Fruit fly (Drosophila melanogaster): ENCODE measurements around the gene hyx.

Gene hyx

dm6 chr3R:9013765-9014380, 24.7 kb upstream of the hyx start (continued):
- TF ChIP-seq CG14441 (GFP tag; IDR thresholded peaks at IDR 0.05), result no peak
- TF ChIP-seq CG7745 (tag; optimal IDR thresholded peaks at IDR 0.05), result no peak
- no peak for TF ChIP-seq otp (GFP tag; IDR thresholded peaks at IDR 0.05)
- no peak for TF ChIP-seq CG5953 (GFP tag; IDR thresholded peaks at IDR 0.05)
- TF ChIP-seq CG42726 (GFP tag; IDR thresholded peaks at IDR 0.05; ENCODE audit: partially characterized antibody), result no peak
- TF ChIP-seq HmgZ (tag; optimal IDR thresholded peaks at IDR 0.05), result peak; percentile 76
- no peak for TF ChIP-seq H2.0 (GFP tag; IDR thresholded peaks at IDR 0.05)
- peak; percentile 45; the same call in 2 of the 3 replicates for TF ChIP-seq tgo (GFP tag; IDR thresholded peaks at IDR 0.05)
- TF ChIP-seq Hr39 (optimal IDR thresholded peaks at IDR 0.05), result no peak
- TF ChIP-seq CG8290 (GFP tag; optimal IDR thresholded peaks at IDR 0.05), result peak; percentile 44
- TF ChIP-seq CG8290 (tag; optimal IDR thresholded peaks at IDR 0.05), result peak in 1 of 2 experiments; percentile 11
- peak; percentile 96 for TF ChIP-seq CG15073 (GFP tag; optimal IDR thresholded peaks at IDR 0.05)
- TF ChIP-seq CG32532 (GFP tag; IDR thresholded peaks at IDR 0.05), result peak; percentile 34; the same call in 1 of the 2 replicates
- TF ChIP-seq CG14710 (tag; optimal IDR thresholded peaks at IDR 0.05), result peak; percentile 26
- peak; percentile 57 for TF ChIP-seq CG3281 (GFP tag; optimal IDR thresholded peaks at IDR 0.05)
- peak; percentile 62 for TF ChIP-seq Xbp1 (GFP tag; optimal IDR thresholded peaks at IDR 0.05)
- TF ChIP-seq yki (optimal IDR thresholded peaks at IDR 0.05), result no peak
- no peak for TF ChIP-seq az2 (GFP tag; optimal IDR thresholded peaks at IDR 0.05)
- peak; percentile 56 for TF ChIP-seq CG9876 (GFP tag; optimal IDR thresholded peaks at IDR 0.05)
- TF ChIP-seq corto (GFP tag; optimal IDR thresholded peaks at IDR 0.05), result peak; percentile 45
- TF ChIP-seq CG2199 (GFP tag; IDR thresholded peaks at IDR 0.05), result no peak
- TF ChIP-seq NC2β (GFP tag; optimal IDR thresholded peaks at IDR 0.05), result peak; percentile 27
- peak; percentile 57 for TF ChIP-seq MBD-R2 (GFP tag; IDR thresholded peaks at IDR 0.05)
- TF ChIP-seq kay (GFP tag; optimal IDR thresholded peaks at IDR 0.05), result peak; percentile 6
- TF ChIP-seq chinmo (GFP tag; IDR thresholded peaks at IDR 0.05; ENCODE audit: partially characterized antibody), result peak; percentile 46; the same call in 1 of the 4 replicates
- peak; percentile 23; the same call in 1 of the 3 replicates for TF ChIP-seq knrl (GFP tag; IDR thresholded peaks at IDR 0.05; ENCODE audit: partially characterized antibody)
- TF ChIP-seq CG8924 (tag; optimal IDR thresholded peaks at IDR 0.05), result peak; percentile 51
- no peak for TF ChIP-seq seq (GFP tag; IDR thresholded peaks at IDR 0.05)
- peak; percentile 27 for TF ChIP-seq CG12744 (GFP tag; optimal IDR thresholded peaks at IDR 0.05)
- peak; percentile 39; the same call in 1 of the 2 replicates for TF ChIP-seq Atf6 (GFP tag; IDR thresholded peaks at IDR 0.05)
- TF ChIP-seq Nf-YC (tag; optimal IDR thresholded peaks at IDR 0.05), result peak; percentile 67
- TF ChIP-seq CG17361 (GFP tag; IDR thresholded peaks at IDR 0.05), result peak; percentile 26; the same call in 1 of the 3 replicates
- peak; percentile 45 for TF ChIP-seq nmo (GFP tag; optimal IDR thresholded peaks at IDR 0.05)
- TF ChIP-seq CG1603 (tag; optimal IDR thresholded peaks at IDR 0.05), result peak; percentile 70
- TF ChIP-seq abd-A (tag; optimal IDR thresholded peaks at IDR 0.05), result no peak
- no peak for TF ChIP-seq CG32772 (GFP tag; IDR thresholded peaks at IDR 0.05)
- TF ChIP-seq CG7963 (GFP tag; IDR thresholded peaks at IDR 0.05; ENCODE audit: partially characterized antibody), result no peak
- TF ChIP-seq insv (GFP tag; optimal IDR thresholded peaks at IDR 0.05), result peak in 1 of 2 experiments; percentile 15
- no peak for TF ChIP-seq CG33557 (GFP tag; optimal IDR thresholded peaks at IDR 0.05)
- no peak for TF ChIP-seq Sox100B (GFP tag; optimal IDR thresholded peaks at IDR 0.05)
- TF ChIP-seq CG12219 (GFP tag; optimal IDR thresholded peaks at IDR 0.05), result no peak
- TF ChIP-seq sug (tag; optimal IDR thresholded peaks at IDR 0.05), result peak; percentile 66
- no peak for TF ChIP-seq jigr1 (GFP tag; IDR thresholded peaks at IDR 0.05)
- TF ChIP-seq kni (GFP tag; optimal IDR thresholded peaks at IDR 0.05), result peak; percentile 57
- TF ChIP-seq Ada2b (GFP tag; IDR thresholded peaks at IDR 0.05), result 0 out of 2 replicates have a peak, but pooled peaks have one; percentile 31
- no peak for TF ChIP-seq Dfd (GFP tag; optimal IDR thresholded peaks at IDR 0.05)
- TF ChIP-seq hbn (GFP tag; IDR thresholded peaks at IDR 0.05; ENCODE audit: partially characterized antibody), result no peak
- no peak for TF ChIP-seq Oli (tag; optimal IDR thresholded peaks at IDR 0.05)
- TF ChIP-seq lmd (GFP tag; IDR thresholded peaks at IDR 0.05), result no peak; the same call in 1 of the 2 replicates
- no peak for TF ChIP-seq klu (GFP tag; IDR thresholded peaks at IDR 0.05)
- peak; percentile 78 for TF ChIP-seq Ets65A (GFP tag)
